Worm (Caenorhabditis elegans): ENCODE data around the gene R08C7.5.

R08C7.5 gene

ce11 chrIV:4400350-4401326 is 29.4 kb upstream of the R08C7.5 start, which contains the start of gene Y24D9A.6:
Gene Y24D9A.6 (minus strand): TSS chrIV:4400400.
- TF ChIP-seq gei-17 (GFP tag; optimal IDR thresholded peaks at IDR 0.05) (no peak), mes-4 (tag; optimal IDR thresholded peaks at IDR 0.05) (no peak), ceh-58 (GFP tag; IDR thresholded peaks at IDR 0.05) (no peak), lag-1 (GFP tag; IDR thresholded peaks at IDR 0.05) (no peak), nhr-80 (tag; optimal IDR thresholded peaks at IDR 0.05) (peak; percentile 1), ceh-91 (GFP tag; IDR thresholded peaks at IDR 0.05) (no peak), nhr-179 (tag; optimal IDR thresholded peaks at IDR 0.05) (no peak), athp-1 (tag; optimal IDR thresholded peaks at IDR 0.05) (peak; percentile 26), T07F8.4 (tag; optimal IDR thresholded peaks at IDR 0.05) (no peak), lin-26 (GFP tag; IDR thresholded peaks at IDR 0.05) (0 out of 2 replicates have a peak, but pooled peaks have one; percentile 33), ztf-26 (tag; optimal IDR thresholded peaks at IDR 0.05) (peak; percentile 91), unc-130 (GFP tag; optimal IDR thresholded peaks at IDR 0.05) (no peak), ets-4 (GFP tag; optimal IDR thresholded peaks at IDR 0.05) (no peak), C17E4.6 (GFP tag; IDR thresholded peaks at IDR 0.05) (no peak), akir-1 (GFP tag; optimal IDR thresholded peaks at IDR 0.05) (no peak), madf-6 (GFP tag; IDR thresholded peaks at IDR 0.05) (peak; percentile 19; the same call in 1 of the 2 replicates), somi-1 (GFP tag; optimal IDR thresholded peaks at IDR 0.05) (peak; percentile 84), pha-4 (tag; optimal IDR thresholded peaks at IDR 0.05) (no peak), zim-3 (tag; optimal IDR thresholded peaks at IDR 0.05) (no peak), Y53G8AR.9 (GFP tag; conservative IDR thresholded peaks at IDR 0.05) (0 out of 2 replicates have a peak, but pooled peaks have one; percentile 31), ceh-27 (GFP tag; optimal IDR thresholded peaks at IDR 0.05) (peak; percentile 68), pbrm-1 (GFP tag; IDR thresholded peaks at IDR 0.05) (0 out of 2 replicates have a peak, but pooled peaks have one; percentile 30), cebp-1 (GFP tag; IDR thresholded peaks at IDR 0.05) (no peak), cebp-1 (tag; optimal IDR thresholded peaks at IDR 0.05) (peak; percentile 43), Y67H2A.10 (GFP tag; conservative IDR thresholded peaks at IDR 0.05) (no peak), him-1 (tag; optimal IDR thresholded peaks at IDR 0.05) (no peak), ztf-25 (GFP tag; IDR thresholded peaks at IDR 0.05) (no peak), K12H6.12 (tag; optimal IDR thresholded peaks at IDR 0.05) (no peak), xnd-1 (tag; optimal IDR thresholded peaks at IDR 0.05) (no peak), chd-7 (tag; optimal IDR thresholded peaks at IDR 0.05) (peak; percentile 60), F23B12.7 (tag; optimal IDR thresholded peaks at IDR 0.05; ENCODE audit: insufficient read depth) (no peak), ztf-3 (GFP tag; optimal IDR thresholded peaks at IDR 0.05) (no peak), B0336.3 (GFP tag; IDR thresholded peaks at IDR 0.05) (peak; percentile 45; the same call in 1 of the 2 replicates), sea-2 (GFP tag; IDR thresholded peaks at IDR 0.05) (no peak), hlh-12 (tag; optimal IDR thresholded peaks at IDR 0.05) (no peak), egrh-3 (GFP tag; IDR thresholded peaks at IDR 0.05) (peak; percentile 33; the same call in 1 of the 2 replicates), B0035.1 (tag; optimal IDR thresholded peaks at IDR 0.05) (no peak), rpc-1 (optimal IDR thresholded peaks at IDR 0.05) (no peak), rpc-1 (tag; optimal IDR thresholded peaks at IDR 0.05) (no peak), die-1 (tag; optimal IDR thresholded peaks at IDR 0.05) (no peak), lin-40 (tag; optimal IDR thresholded peaks at IDR 0.05) (peak; percentile 73), hlh-26 (GFP tag; conservative IDR thresholded peaks at IDR 0.05) (no peak), F55B11.4 (tag; optimal IDR thresholded peaks at IDR 0.05; ENCODE audit: borderline replicate concordance, insufficient read depth) (no peak), hrde-1 (tag; optimal IDR thresholded peaks at IDR 0.05; ENCODE audit: borderline replicate concordance) (no peak), cebp-2 (GFP tag; IDR thresholded peaks at IDR 0.05) (no peak), lin-35 (GFP tag; optimal IDR thresholded peaks at IDR 0.05) (peak in 1 of 3 experiments; percentile 19), tbx-9 (tag; optimal IDR thresholded peaks at IDR 0.05; ENCODE audit: borderline replicate concordance) (no peak)

All from whole organism, young adult.